Worm (Caenorhabditis elegans) whole organism, dauer: ENCODE results near the gene F26G1.1.
"Not testable (repeated sequence)": the region's sequence is repeated elsewhere in the genome, so short reads cannot be mapped to it uniquely, and the experiment has no call there.

Experiments used
- unc-62 ChIP-seq: sonication (generic microtip); optimal IDR thresholded peaks from 2 replicates; lab custom pipeline; 2017; ENCODE audit warnings: missing biosample characterization, missing genetic modification reagents, missing genetic modification characterization

Gene F26G1.1

ce11 chrII:4806726-4807125 lies 15.3 kb downstream of the F26G1.1 start:
- TF ChIP-seq unc-62 (GFP tag; lab: Kevin White, UChicago): no peak

- TF ChIP-seq unc-62 (GFP tag; lab: Kevin White, UChicago): no peak
Measured at ce11 chrII:4811986-4812385, 20.6 kb downstream of the F26G1.1 start, which contains the start of gene rig-6. rig-6 (minus strand) TSS chrII:4812086.

ce11 chrII:4815356-4815755 lies 23.9 kb downstream of the F26G1.1 start:
- no peak for TF ChIP-seq unc-62 (GFP tag; lab: Kevin White, UChicago)

- no peak for TF ChIP-seq unc-62 (GFP tag; lab: Kevin White, UChicago)
Measured at ce11 chrII:4818780-4819179, 27.4 kb downstream of the F26G1.1 start.

ce11 chrII:4821739-4822138 lies 30.3 kb downstream of the F26G1.1 start, which contains the start of gene lact-5:
lact-5 (minus strand) TSS chrII:4821739.
- TF ChIP-seq unc-62 (GFP tag; lab: Kevin White, UChicago): no peak

ce11 chrII:4822610-4823009 lies 31.2 kb downstream of the F26G1.1 start:
- no peak for TF ChIP-seq unc-62 (GFP tag; lab: Kevin White, UChicago)

ce11 chrII:4825133-4825532 lies 33.7 kb downstream of the F26G1.1 start, which contains the start of the genes C33F10.8 and msp-40:
C33F10.8 (minus strand) TSS chrII:4825233.
msp-40 (plus strand) TSS chrII:4825414.
- TF ChIP-seq unc-62 (GFP tag; lab: Kevin White, UChicago): not testable (repeated sequence)

- no peak for TF ChIP-seq unc-62 (GFP tag; lab: Kevin White, UChicago)
Measured at ce11 chrII:4827734-4828609, 36.6 kb downstream of the F26G1.1 start, which contains the start of the genes fbxb-88 and tbck-1. fbxb-88 (minus strand) TSS chrII:4827884. tbck-1 (plus strand) TSS chrII:4828559.

ce11 chrII:4834761-4835160 lies 43.3 kb downstream of the F26G1.1 start, which contains the start of the genes C33F10.11 and C33F10.1:
C33F10.11 (minus strand) TSS chrII:4834861.
C33F10.1 (plus strand) TSS chrII:4835023.
- TF ChIP-seq unc-62 (GFP tag; lab: Kevin White, UChicago): no peak

ce11 chrII:4837659-4838058 lies 46.2 kb downstream of the F26G1.1 start, which contains the start of gene C33F10.12:
C33F10.12 (minus strand) TSS chrII:4837759.
- TF ChIP-seq unc-62 (GFP tag; lab: Kevin White, UChicago): no peak

ce11 chrII:4842143-4842658 lies 50.8 kb downstream of the F26G1.1 start, which contains the start of the genes T23B7.2 and nspd-4:
T23B7.2 (minus strand) TSS chrII:4842243.
nspd-4 (plus strand) TSS chrII:4842608.
- TF ChIP-seq unc-62 (GFP tag; lab: Kevin White, UChicago): not testable (repeated sequence)
